Worm (Caenorhabditis elegans): ENCODE results near the gene unc-45.
A peak's percentile ranks its signal among the peaks of the same experiment; 100 is the strongest.

The unc-45 gene

ce11 chrIII:463711-464110 is 27.6 kb upstream of the unc-45 start, which contains the start of gene Y55B1BR.6:
Y55B1BR.6 (minus strand) TSS chrIII:463811.
- TF ChIP-seq fkh-6 (tag; optimal IDR thresholded peaks at IDR 0.05): no peak
- no peak for TF ChIP-seq syd-9 (tag; optimal IDR thresholded peaks at IDR 0.05)
- no peak for TF ChIP-seq unc-55 (GFP tag; optimal IDR thresholded peaks at IDR 0.05)
- TF ChIP-seq hlh-8 (tag; optimal IDR thresholded peaks at IDR 0.05): no peak
- TF ChIP-seq lim-6 (tag; optimal IDR thresholded peaks at IDR 0.05): no peak
- no peak for TF ChIP-seq ceh-19 (GFP tag; optimal IDR thresholded peaks at IDR 0.05)
- no peak for TF ChIP-seq K02D7.2 (tag; optimal IDR thresholded peaks at IDR 0.05)

DNA sequence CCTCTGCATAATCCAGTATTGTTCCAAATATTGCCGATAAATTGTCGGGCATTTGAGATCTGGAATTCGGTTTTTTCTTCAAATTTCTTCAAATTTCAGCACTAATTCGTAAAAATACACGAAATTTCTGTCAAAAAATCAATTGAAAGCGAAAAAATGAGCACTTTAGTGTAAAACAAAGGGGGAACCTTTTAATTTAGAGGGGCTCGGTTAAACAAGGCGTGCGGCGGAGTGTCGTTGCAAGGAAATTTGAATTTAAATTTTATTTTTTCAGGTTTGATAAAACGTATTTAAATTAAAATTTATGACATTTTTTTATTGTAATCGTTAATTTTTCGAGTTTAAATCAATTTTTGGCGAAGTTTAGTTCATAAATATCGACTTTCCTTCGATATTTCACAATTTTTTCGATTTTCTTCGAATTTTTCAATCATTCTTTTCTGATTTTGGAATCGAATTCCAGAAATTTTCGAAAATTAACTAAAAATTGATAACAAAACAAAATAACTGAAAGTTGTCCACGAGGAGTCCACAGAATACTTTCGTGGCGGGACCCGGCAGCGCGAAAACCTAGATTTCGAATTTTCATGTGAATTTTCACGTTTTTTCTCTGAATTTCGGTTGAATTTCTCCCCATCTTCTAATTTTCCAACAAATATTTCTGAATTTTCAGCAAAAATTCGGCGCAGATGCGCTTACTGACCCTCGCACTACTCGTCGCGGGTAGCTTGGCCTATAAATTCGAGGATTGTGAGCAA is 19.5 kb upstream of the unc-45 start, which contains the start of the genes magu-1 and nemp-1:
Gene magu-1 (minus strand): TSS at position 59 of the 758 bp plus-strand sequence.
Gene nemp-1 (plus strand): TSS at position 674 of the 758 bp plus-strand sequence.
- TF ChIP-seq ceh-9 (tag; optimal IDR thresholded peaks at IDR 0.05) (no peak), ceh-34 (tag; optimal IDR thresholded peaks at IDR 0.05) (no peak), unc-42 (tag; optimal IDR thresholded peaks at IDR 0.05) (peak; percentile 9)

DNA sequence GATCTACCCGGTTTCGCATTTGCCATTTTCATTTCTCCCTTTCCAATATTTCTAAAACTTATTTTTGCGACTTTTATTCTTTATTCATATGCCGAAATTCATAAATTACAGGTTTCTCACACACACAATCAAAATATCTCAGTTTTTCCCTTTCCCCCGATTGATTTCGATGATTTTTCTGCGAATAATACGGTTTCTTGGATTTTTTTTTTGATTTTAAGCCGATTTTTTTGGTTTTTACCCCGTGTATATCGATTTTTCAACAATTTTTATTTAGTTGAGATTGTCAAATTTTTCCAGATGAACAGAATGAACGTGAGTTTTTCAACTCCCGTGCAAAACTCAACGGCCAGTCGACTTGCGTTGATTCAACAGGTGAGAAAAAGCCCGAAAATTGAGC is 16.2 kb upstream of the unc-45 start, which contains the start of gene mat-3:
Gene mat-3 (plus strand): TSS at position 301 of the 400 bp plus-strand sequence.
- no peak for TF ChIP-seq ceh-9 (tag; optimal IDR thresholded peaks at IDR 0.05)
- TF ChIP-seq ceh-6 (GFP tag; optimal IDR thresholded peaks at IDR 0.05): no peak
- TF ChIP-seq odd-2 (tag; optimal IDR thresholded peaks at IDR 0.05): no peak
- no peak for TF ChIP-seq ceh-31 (tag; optimal IDR thresholded peaks at IDR 0.05)
- TF ChIP-seq nhr-11 (tag; optimal IDR thresholded peaks at IDR 0.05): no peak
- TF ChIP-seq ceh-22 (tag; optimal IDR thresholded peaks at IDR 0.05): no peak
- TF ChIP-seq fkh-10 (GFP tag; optimal IDR thresholded peaks at IDR 0.05): no peak
- no peak for TF ChIP-seq ttx-3 (tag; optimal IDR thresholded peaks at IDR 0.05)

DNA sequence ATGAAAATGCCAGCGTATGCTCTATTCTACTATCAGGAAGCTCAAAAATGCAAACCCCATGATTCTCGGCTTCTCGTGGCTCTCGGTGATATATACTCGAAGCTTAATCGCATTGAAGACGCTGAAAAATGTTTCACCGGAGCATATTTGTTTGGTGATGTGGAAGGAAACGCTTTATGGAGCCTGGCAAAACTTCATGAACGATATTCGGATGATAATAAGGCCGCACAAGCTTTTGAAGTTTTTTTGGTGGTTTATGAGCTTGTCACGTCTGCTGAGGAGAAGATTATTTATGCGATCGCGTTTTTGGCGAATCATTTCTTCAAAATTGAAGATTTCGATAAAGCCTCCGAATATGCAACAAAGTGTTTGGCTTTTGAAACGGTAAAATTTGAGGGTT is 10.1 kb upstream of the unc-45 start:
- no peak for TF ChIP-seq unc-55 (GFP tag; optimal IDR thresholded peaks at IDR 0.05)
- no peak for TF ChIP-seq pros-1 (tag; optimal IDR thresholded peaks at IDR 0.05)
- no peak for TF ChIP-seq sdc-2 (tag; optimal IDR thresholded peaks at IDR 0.05)
- TF ChIP-seq fax-1 (tag; optimal IDR thresholded peaks at IDR 0.05): no peak
- TF ChIP-seq fkh-10 (GFP tag; optimal IDR thresholded peaks at IDR 0.05): no peak

DNA sequence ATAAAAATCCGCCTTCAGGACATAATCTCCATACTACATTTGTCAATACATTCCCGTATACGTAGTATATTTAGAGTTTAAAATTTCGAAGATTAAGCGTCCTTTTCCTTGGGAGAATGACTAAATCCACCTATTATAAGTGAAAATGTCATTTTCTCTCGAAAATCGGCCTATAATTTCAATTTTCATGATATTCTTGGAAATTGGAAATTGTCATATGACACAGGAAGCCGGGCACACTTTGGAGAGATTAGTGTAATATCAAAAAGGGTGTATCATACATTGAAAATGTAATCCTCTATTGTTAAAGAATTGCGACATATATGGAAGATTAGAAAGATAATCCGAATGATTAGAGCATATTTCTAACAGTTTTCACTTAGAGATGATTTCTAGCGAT is 8.6 kb upstream of the unc-45 start:
- TF ChIP-seq fkh-6 (tag; optimal IDR thresholded peaks at IDR 0.05) (no peak), fkh-10 (GFP tag; optimal IDR thresholded peaks at IDR 0.05) (no peak), hlh-8 (tag; optimal IDR thresholded peaks at IDR 0.05) (no peak), madf-2 (tag; optimal IDR thresholded peaks at IDR 0.05) (no peak), ceh-24 (tag; optimal IDR thresholded peaks at IDR 0.05) (no peak), sox-2 (GFP tag; IDR thresholded peaks at IDR 0.05) (no peak)

DNA sequence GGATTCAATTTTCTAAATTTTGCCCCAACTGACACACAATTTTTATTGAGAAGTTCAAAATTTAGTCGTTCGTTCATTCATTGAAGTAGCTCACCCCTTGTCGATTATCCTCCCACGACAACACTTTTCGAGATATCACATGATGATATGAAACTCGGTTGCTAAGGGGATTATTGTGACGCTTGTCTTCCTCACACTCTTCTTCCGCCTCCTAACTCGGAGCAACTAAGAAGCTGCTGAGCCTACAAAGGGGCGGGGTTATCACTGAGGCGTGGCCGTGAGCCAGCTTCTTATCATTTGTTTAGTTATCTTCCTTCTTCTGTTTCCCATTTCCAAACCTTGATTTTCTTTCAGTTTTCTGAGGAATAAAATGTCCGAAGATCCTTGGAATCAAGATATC is 7.8 kb upstream of the unc-45 start, which contains the start of gene F10C5.3:
Gene F10C5.3 (plus strand): TSS at position 313 of the 400 bp plus-strand sequence.
- TF ChIP-seq nhr-232 (tag; optimal IDR thresholded peaks at IDR 0.05) (no peak), ztf-16 (tag; optimal IDR thresholded peaks at IDR 0.05) (no peak), npax-4 (tag; optimal IDR thresholded peaks at IDR 0.05) (no peak)

DNA sequence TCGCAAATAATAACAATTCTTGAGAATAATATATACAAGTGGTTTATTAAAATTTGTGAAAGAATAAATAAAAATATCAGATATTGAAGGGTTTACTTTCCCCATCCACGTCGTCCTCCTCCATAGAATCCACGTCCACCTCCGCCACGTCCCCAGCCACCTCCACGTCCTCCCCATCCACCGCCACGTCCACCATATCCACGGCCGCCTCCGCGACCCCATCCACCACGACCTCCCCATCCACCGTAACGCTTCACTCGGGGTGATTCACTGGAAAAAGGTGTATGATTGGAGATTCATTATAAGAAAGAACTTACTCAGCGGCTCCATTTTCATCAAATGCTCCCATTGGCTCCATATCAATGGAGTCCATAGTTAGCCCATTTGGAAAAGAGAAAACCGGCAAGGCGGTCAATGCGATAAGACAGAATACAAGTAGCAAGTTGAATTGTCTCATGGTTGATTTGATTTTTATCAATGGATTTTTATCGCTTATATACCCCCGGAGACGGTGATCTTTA is 5.2 kb upstream of the unc-45 start, which contains the start of gene nlp-32:
Gene nlp-32 (minus strand): TSS at position 471 of the 521 bp plus-strand sequence.
- no peak for TF ChIP-seq ceh-18 (tag; optimal IDR thresholded peaks at IDR 0.05)
- TF ChIP-seq odd-2 (tag; optimal IDR thresholded peaks at IDR 0.05): no peak
- TF ChIP-seq mec-3 (tag; optimal IDR thresholded peaks at IDR 0.05; ENCODE audit: borderline replicate concordance): no peak
- no peak for TF ChIP-seq ztf-16 (tag; optimal IDR thresholded peaks at IDR 0.05)
- TF ChIP-seq unc-55 (GFP tag; optimal IDR thresholded peaks at IDR 0.05): no peak
- TF ChIP-seq unc-3 (GFP tag; conservative IDR thresholded peaks at IDR 0.05): no peak
- TF ChIP-seq unc-3 (tag; optimal IDR thresholded peaks at IDR 0.05): no peak
- TF ChIP-seq ceh-2 (tag; optimal IDR thresholded peaks at IDR 0.05): no peak
- no peak for TF ChIP-seq pros-1 (tag; optimal IDR thresholded peaks at IDR 0.05)
- TF ChIP-seq ceh-22 (tag; optimal IDR thresholded peaks at IDR 0.05): no peak
- no peak for TF ChIP-seq rnt-1 (tag; optimal IDR thresholded peaks at IDR 0.05)
- TF ChIP-seq ceh-45 (GFP tag; IDR thresholded peaks at IDR 0.05): no peak
- TF ChIP-seq dve-1 (tag; optimal IDR thresholded peaks at IDR 0.05): no peak
- TF ChIP-seq Y22D7AL.16 (tag; optimal IDR thresholded peaks at IDR 0.05): no peak
- TF ChIP-seq ceh-31 (tag; optimal IDR thresholded peaks at IDR 0.05): no peak
